Worm (Caenorhabditis elegans) whole organism, L1 larva: ENCODE measurements around the gene C34C6.10.

Experiments used
- C04F5.9 ChIP-seq: sonication (generic microtip); optimal IDR thresholded peaks from 2 replicates; lab custom pipeline; 2016; ENCODE audit warnings: missing genetic modification characterization, missing compliant biosample characterization
- C34B4.2 ChIP-seq: sonication (generic microtip); optimal IDR thresholded peaks from 2 replicates; lab custom pipeline; 2017; ENCODE audit warnings: mild to moderate bottlenecking, missing genetic modification characterization, missing compliant biosample characterization
- F16B12.6 ChIP-seq: fragments of 150-350 bp; optimal IDR thresholded peaks from 2 replicates; lab custom pipeline; 2014; ENCODE audit warnings: missing biosample characterization, missing genetic modification characterization
- Y116A8C.19 ChIP-seq: sonication (generic microtip); optimal IDR thresholded peaks from 2 replicates; lab custom pipeline; 2016; ENCODE audit warnings: missing compliant biosample characterization, missing genetic modification characterization, borderline replicate concordance
- aly-2 ChIP-seq: fragments of 150-350 bp; optimal IDR thresholded peaks from 2 replicates; lab custom pipeline; 2014; ENCODE audit warnings: missing biosample characterization, missing genetic modification characterization
- ama-1 ChIP-seq: fragments of 150-350 bp; optimal IDR thresholded peaks from 2 replicates; lab custom pipeline; 2014
- blmp-1 ChIP-seq: fragments of 150-350 bp; optimal IDR thresholded peaks from 2 replicates; lab custom pipeline; 2014; ENCODE audit warnings: missing biosample characterization, missing genetic modification characterization
- ceh-82 ChIP-seq, 3 experiments: fragments of 150-350 bp in 1 of 3; sonication (generic microtip) in 2 of 3; optimal IDR thresholded peaks; 2 replicates each; lab custom pipeline; 2014 to 2017; ENCODE audit warnings: missing biosample characterization in 3 of 3, missing genetic modification characterization in 3 of 3
- ceh-88 ChIP-seq: fragments of 200-800 bp; sonication (Bioruptor generic); IDR thresholded peaks from 2 replicates; pipeline ENCODE4 v1.3.6; 2022; ENCODE audit warnings: missing genetic modification characterization, missing compliant biosample characterization
- ceh-90 ChIP-seq: sonication (generic microtip); optimal IDR thresholded peaks from 2 replicates; lab custom pipeline; 2016; ENCODE audit warnings: missing genetic modification characterization, missing compliant biosample characterization
- ces-1 ChIP-seq: fragments of 150-350 bp; optimal IDR thresholded peaks from 2 replicates; lab custom pipeline; 2014; ENCODE audit warnings: missing biosample characterization, missing genetic modification reagents, missing genetic modification characterization
- dpl-1 ChIP-seq, 3 experiments: fragments of 150-350 bp in 2 of 3; sonication (generic microtip) in 1 of 3; optimal IDR thresholded peaks; 2 replicates each; lab custom pipeline; 2014 to 2017; ENCODE audit warnings: missing biosample characterization in 3 of 3, missing genetic modification characterization in 3 of 3, missing genetic modification reagents in 3 of 3
- dsc-1 ChIP-seq: sonication (generic microtip); optimal IDR thresholded peaks from 2 replicates; lab custom pipeline; 2016; ENCODE audit warnings: mild to moderate bottlenecking, missing genetic modification characterization, missing compliant biosample characterization
- efl-1 ChIP-seq, 4 experiments: fragments of 150-350 bp; optimal IDR thresholded peaks in 3 of 4; peaks in 1 of 4; 1 replicate in 1 of 4; 2 replicates in 3 of 4; lab custom pipeline; 2014; ENCODE audit warnings: missing biosample characterization in 2 of 4, missing genetic modification characterization in 2 of 4, missing genetic modification reagents in 2 of 4
- fkh-10 ChIP-seq: sonication (generic microtip); optimal IDR thresholded peaks from 2 replicates; lab custom pipeline; 2017; ENCODE audit warnings: missing biosample characterization, missing genetic modification reagents, missing genetic modification characterization
- fkh-8 ChIP-seq: sonication (generic microtip); optimal IDR thresholded peaks from 2 replicates; lab custom pipeline; 2016; ENCODE audit warnings: mild to moderate bottlenecking, missing genetic modification characterization, missing compliant biosample characterization
- fos-1 ChIP-seq: fragments of 150-350 bp; optimal IDR thresholded peaks from 2 replicates; lab custom pipeline; 2014; ENCODE audit warnings: missing biosample characterization, missing genetic modification characterization
- hlh-4 ChIP-seq: sonication (generic microtip); optimal IDR thresholded peaks from 2 replicates; lab custom pipeline; 2016; ENCODE audit warnings: mild to moderate bottlenecking, missing genetic modification characterization, missing compliant biosample characterization
- isw-1 ChIP-seq: fragments of 200-800 bp; sonication (Bioruptor generic); IDR thresholded peaks from 2 replicates; pipeline ENCODE4 v1.3.6; 2022; ENCODE audit warnings: missing genetic modification characterization, missing compliant biosample characterization
- jun-1 ChIP-seq: fragments of 150-350 bp; optimal IDR thresholded peaks from 2 replicates; lab custom pipeline; 2014; ENCODE audit warnings: missing biosample characterization, missing genetic modification reagents, missing genetic modification characterization
- lin-14 ChIP-seq: fragments of 200-800 bp; sonication (Bioruptor generic); optimal IDR thresholded peaks from 2 replicates; lab custom pipeline; 2018; ENCODE audit warnings: mild to moderate bottlenecking, missing genetic modification characterization, moderate library complexity, missing compliant biosample characterization
- lin-35 ChIP-seq, 2 experiments: fragments of 150-350 bp; optimal IDR thresholded peaks; 2 replicates each; lab custom pipeline; 2014; ENCODE audit warnings: missing biosample characterization in 2 of 2, missing genetic modification characterization in 2 of 2, missing genetic modification reagents in 2 of 2
- lin-39 ChIP-seq: fragments of 150-350 bp; optimal IDR thresholded peaks from 2 replicates; lab custom pipeline; 2014; ENCODE audit warnings: missing biosample characterization, missing genetic modification reagents, missing genetic modification characterization
- lsy-2 ChIP-seq, 2 experiments: fragments of 150-350 bp; optimal IDR thresholded peaks; 2 replicates each; lab custom pipeline; 2014; ENCODE audit warnings: missing biosample characterization in 2 of 2, missing genetic modification characterization in 2 of 2
- mdl-1 ChIP-seq, 2 experiments: fragments of 150-350 bp; optimal IDR thresholded peaks; 2 replicates each; lab custom pipeline; 2014 to 2017; ENCODE audit warnings: missing biosample characterization in 2 of 2, missing genetic modification characterization in 2 of 2, inconsistent platforms in 1 of 2
- mep-1 ChIP-seq: fragments of 150-350 bp; optimal IDR thresholded peaks from 2 replicates; lab custom pipeline; 2014; ENCODE audit warnings: missing biosample characterization, missing genetic modification characterization
- nhr-20 ChIP-seq: sonication (generic microtip); optimal IDR thresholded peaks from 2 replicates; lab custom pipeline; 2016; ENCODE audit warnings: mild to moderate bottlenecking, missing genetic modification characterization, missing compliant biosample characterization
- nhr-28 ChIP-seq: fragments of 150-350 bp; optimal IDR thresholded peaks from 2 replicates; lab custom pipeline; 2014; ENCODE audit warnings: missing biosample characterization, missing genetic modification characterization
- nhr-47 ChIP-seq: sonication (generic microtip); optimal IDR thresholded peaks from 2 replicates; lab custom pipeline; 2016; ENCODE audit warnings: mild to moderate bottlenecking, missing genetic modification characterization, moderate library complexity, missing compliant biosample characterization
- nhr-76 ChIP-seq: sonication (generic microtip); optimal IDR thresholded peaks from 2 replicates; lab custom pipeline; 2017; ENCODE audit warnings: missing biosample characterization, missing genetic modification characterization
- nhr-90 ChIP-seq: sonication (generic microtip); optimal IDR thresholded peaks from 2 replicates; lab custom pipeline; 2016; ENCODE audit warnings: mild to moderate bottlenecking, missing genetic modification characterization, missing compliant biosample characterization; ENCODE audit not compliant: poor library complexity
- pag-3 ChIP-seq: sonication (generic microtip); optimal IDR thresholded peaks from 2 replicates; lab custom pipeline; 2017; ENCODE audit warnings: missing genetic modification characterization, mild to moderate bottlenecking, missing compliant biosample characterization, antibody characterized with exemption, borderline replicate concordance; ENCODE audit not compliant: insufficient read depth
- pqm-1 ChIP-seq: sonication (generic microtip); optimal IDR thresholded peaks from 3 replicates; lab custom pipeline; 2017; ENCODE audit warnings: missing biosample characterization, missing genetic modification characterization
- rnt-1 ChIP-seq: sonication (generic microtip); optimal IDR thresholded peaks from 2 replicates; lab custom pipeline; 2016; ENCODE audit warnings: mild to moderate bottlenecking, missing genetic modification characterization, moderate library complexity, missing compliant biosample characterization
- snpc-4 ChIP-seq: fragments of 150-350 bp; optimal IDR thresholded peaks from 2 replicates; lab custom pipeline; 2014; ENCODE audit warnings: missing biosample characterization, missing genetic modification characterization
- sptf-1 ChIP-seq: fragments of 150-350 bp; optimal IDR thresholded peaks from 2 replicates; lab custom pipeline; 2014; ENCODE audit warnings: missing biosample characterization, missing genetic modification characterization
- unc-30 ChIP-seq: sonication (generic microtip); optimal IDR thresholded peaks from 2 replicates; lab custom pipeline; 2017; ENCODE audit warnings: missing biosample characterization, missing genetic modification characterization
- unc-62 ChIP-seq: fragments of 150-350 bp; optimal IDR thresholded peaks from 2 replicates; lab custom pipeline; 2014; ENCODE audit warnings: missing biosample characterization, missing genetic modification reagents, missing genetic modification characterization
- unc-98 ChIP-seq: fragments of 200-800 bp; sonication (Bioruptor generic); IDR thresholded peaks from 2 replicates; pipeline ENCODE4 v1.3.6; 2022; ENCODE audit warnings: missing genetic modification characterization, missing compliant biosample characterization
- vab-15 ChIP-seq: sonication (generic microtip); optimal IDR thresholded peaks from 2 replicates; lab custom pipeline; 2017; ENCODE audit warnings: missing genotype, mild to moderate bottlenecking, missing genetic modification characterization, missing compliant biosample characterization
- zag-1 ChIP-seq: fragments of 150-350 bp; optimal IDR thresholded peaks from 2 replicates; lab custom pipeline; 2014; ENCODE audit warnings: missing biosample characterization, missing genetic modification characterization
- zip-4 ChIP-seq: fragments of 200-800 bp; sonication (Bioruptor generic); optimal IDR thresholded peaks from 2 replicates; lab custom pipeline; 2018; ENCODE audit warnings: mild to moderate bottlenecking, missing genetic modification characterization, moderate library complexity, missing compliant biosample characterization
- ztf-11 ChIP-seq, 2 experiments: sonication (generic microtip); optimal IDR thresholded peaks; 2 replicates each; lab custom pipeline; 2016 to 2017; ENCODE audit warnings: missing genetic modification characterization in 2 of 2, missing biosample characterization in 1 of 2, missing compliant biosample characterization in 1 of 2

Gene C34C6.10

ce11 chrII:8743379-8744173, 47.9 kb upstream of the C34C6.10 start, which contains the start of gene mak-1 (continued):
- TF ChIP-seq ceh-90 (tag; lab: Kevin White, UChicago), result no peak
- TF ChIP-seq fos-1 (tag; lab: Kevin White, UChicago), result no peak
- no peak for TF ChIP-seq zip-4 (GFP tag; lab: Kevin White, UChicago)
- TF ChIP-seq unc-30, result no peak
- TF ChIP-seq hlh-4, result no peak
- TF ChIP-seq lin-14 (GFP tag; lab: Kevin White, UChicago), result peak; percentile 2
- no peak for TF ChIP-seq unc-98 (GFP tag; lab: Robert Waterston, UW)
- no peak for TF ChIP-seq ztf-11 (tag; optimal IDR thresholded peaks at IDR 0.05; lab: Kevin White, UChicago)
- TF ChIP-seq lin-39 (tag; lab: Kevin White, UChicago), result no peak
- TF ChIP-seq nhr-20 (tag; lab: Kevin White, UChicago), result peak; percentile 81
- no peak for TF ChIP-seq zag-1 (tag; lab: Kevin White, UChicago)
- TF ChIP-seq lin-35 (GFP tag; optimal IDR thresholded peaks at IDR 0.05; lab: Kevin White, UChicago), result peak; percentile 26 to 56
- no peak for TF ChIP-seq snpc-4 (tag; lab: Kevin White, UChicago)
- peak; percentile 49 for TF ChIP-seq rnt-1
- peak; percentile 56 for TF ChIP-seq blmp-1 (tag; lab: Kevin White, UChicago)
- TF ChIP-seq dsc-1, result no peak
- TF ChIP-seq pqm-1 (tag; lab: Kevin White, UChicago), result no peak
- no peak for TF ChIP-seq C04F5.9 (tag; lab: Kevin White, UChicago)
- TF ChIP-seq isw-1 (GFP tag; lab: Robert Waterston, UW), result no peak
- TF ChIP-seq mdl-1 (tag; optimal IDR thresholded peaks at IDR 0.05; lab: Kevin White, UChicago), result peak in 1 of 2 experiments; percentile 65
- TF ChIP-seq C34B4.2 (tag; lab: Kevin White, UChicago), result no peak
- peak; percentile 55 for TF ChIP-seq ama-1 (lab: Kevin White, UChicago)
- no peak for TF ChIP-seq F16B12.6 (tag; lab: Kevin White, UChicago)
- no peak for TF ChIP-seq pag-3 (tag; lab: Kevin White, UChicago)
- TF ChIP-seq nhr-47 (tag; lab: Kevin White, UChicago), result peak; percentile 22

- peak in 1 of 3 experiments; percentile 10 for TF ChIP-seq ceh-82 (tag; optimal IDR thresholded peaks at IDR 0.05; lab: Kevin White, UChicago)
- no peak for TF ChIP-seq unc-62 (GFP tag; lab: Kevin White, UChicago)
- TF ChIP-seq sptf-1 (tag; lab: Kevin White, UChicago), result no peak
- no peak for TF ChIP-seq fkh-10 (GFP tag; lab: Kevin White, UChicago)
- TF ChIP-seq lin-14 (GFP tag; lab: Kevin White, UChicago), result peak; percentile 57
- no peak for TF ChIP-seq zip-4 (GFP tag; lab: Kevin White, UChicago)
- no peak for TF ChIP-seq isw-1 (GFP tag; lab: Robert Waterston, UW)
- no peak for TF ChIP-seq ama-1 (lab: Kevin White, UChicago)
- TF ChIP-seq nhr-28 (tag; lab: Kevin White, UChicago), result no peak
- TF ChIP-seq ceh-88, result no peak
- TF ChIP-seq aly-2 (tag; lab: Kevin White, UChicago), result no peak
- TF ChIP-seq efl-1 (optimal IDR thresholded peaks at IDR 0.05; lab: Kevin White, UChicago), result peak in 1 of 2 experiments; percentile 29
- peak in 1 of 2 experiments; percentile 5 for TF ChIP-seq efl-1 (GFP tag; optimal IDR thresholded peaks at IDR 0.05 in 1 of 2; lab: Kevin White, UChicago)
- TF ChIP-seq dpl-1 (GFP tag; optimal IDR thresholded peaks at IDR 0.05; lab: Kevin White, UChicago), result peak in 1 of 3 experiments; percentile 41
- TF ChIP-seq mep-1 (tag; lab: Kevin White, UChicago), result no peak
- peak; percentile 29 for TF ChIP-seq rnt-1
- peak; percentile 21 to 40 for TF ChIP-seq lsy-2 (tag; optimal IDR thresholded peaks at IDR 0.05; lab: Kevin White, UChicago)
- TF ChIP-seq ces-1 (GFP tag; lab: Kevin White, UChicago), result no peak
- TF ChIP-seq nhr-90 (tag; lab: Kevin White, UChicago), result no peak
- peak; percentile 59 for TF ChIP-seq fkh-8 (tag; lab: Kevin White, UChicago)
- TF ChIP-seq blmp-1 (tag; lab: Kevin White, UChicago), result no peak
- no peak for TF ChIP-seq unc-98 (GFP tag; lab: Robert Waterston, UW)
- no peak for TF ChIP-seq nhr-76 (tag; lab: Kevin White, UChicago)
- TF ChIP-seq Y116A8C.19 (tag; lab: Kevin White, UChicago), result no peak
- no peak for TF ChIP-seq mdl-1 (tag; optimal IDR thresholded peaks at IDR 0.05; lab: Kevin White, UChicago)
- TF ChIP-seq vab-15, result no peak
- no peak for TF ChIP-seq jun-1
Measured at ce11 chrII:8742972-8743371, 47.3 kb upstream of the C34C6.10 start.
